Worm (Caenorhabditis elegans): Measurements from ENCODE around the gene best-16.
A peak's percentile ranks its signal among the peaks of the same experiment; 100 is the strongest.

The best-16 gene

DNA sequence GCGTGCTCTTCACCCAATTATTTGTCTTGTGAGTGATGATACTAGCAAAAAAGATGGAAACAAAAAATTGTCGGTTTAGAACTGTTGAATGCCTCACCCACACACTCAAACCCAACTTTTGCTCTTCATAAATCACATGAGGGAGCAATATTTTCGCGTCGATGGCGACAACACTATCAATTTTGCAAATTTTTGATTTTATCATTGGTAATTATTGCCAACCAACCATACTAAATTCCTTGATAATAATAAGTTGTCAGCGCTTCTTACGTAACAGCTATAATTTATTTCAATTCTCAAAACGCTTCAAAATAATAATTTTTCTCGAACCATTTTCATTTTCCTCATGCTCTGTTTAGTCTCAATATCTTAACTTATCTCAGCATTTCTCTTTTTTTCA lies 17.1 kb upstream of the best-16 start:
- TF ChIP-seq pqm-1 (tag; optimal IDR thresholded peaks at IDR 0.05): peak; percentile 27
- peak; percentile 62 for TF ChIP-seq elt-2 (tag; optimal IDR thresholded peaks at IDR 0.05)
- no peak for TF ChIP-seq lin-15B (tag; optimal IDR thresholded peaks at IDR 0.05)
- no peak for TF ChIP-seq ZK546.5 (tag; optimal IDR thresholded peaks at IDR 0.05)

DNA sequence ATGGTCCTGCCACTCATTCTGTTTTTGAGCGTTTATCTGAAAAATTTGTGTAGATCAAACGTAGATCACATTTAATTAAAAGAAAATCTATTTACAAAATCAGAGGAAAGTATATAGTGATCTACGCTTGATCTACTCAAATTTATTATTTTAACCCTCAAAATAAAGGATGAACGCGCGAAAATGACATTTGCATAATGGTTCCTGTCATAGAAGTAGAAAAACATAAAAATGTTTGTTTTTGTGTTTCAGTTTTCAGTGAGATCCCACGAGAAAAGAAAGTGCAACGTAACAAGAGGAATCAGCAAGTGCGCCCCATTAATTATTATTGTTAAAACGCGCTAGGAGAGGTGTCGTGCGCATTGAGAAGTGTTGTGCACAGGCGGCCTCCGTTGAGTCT lies 15.7 kb upstream of the best-16 start:
- TF ChIP-seq ceh-16 (tag; optimal IDR thresholded peaks at IDR 0.05) (no peak), pha-4 (tag; optimal IDR thresholded peaks at IDR 0.05) (no peak), ceh-82 (tag; optimal IDR thresholded peaks at IDR 0.05) (no peak), nhr-67 (tag; optimal IDR thresholded peaks at IDR 0.05) (no peak), fos-1 (tag; optimal IDR thresholded peaks at IDR 0.05) (no peak), nhr-11 (tag; optimal IDR thresholded peaks at IDR 0.05) (no peak), tbx-2 (tag; optimal IDR thresholded peaks at IDR 0.05) (no peak), egl-5 (tag; optimal IDR thresholded peaks at IDR 0.05) (no peak), nhr-76 (tag; optimal IDR thresholded peaks at IDR 0.05) (no peak), R02D3.7 (tag; optimal IDR thresholded peaks at IDR 0.05) (no peak), sea-2 (GFP tag; optimal IDR thresholded peaks at IDR 0.05) (no peak), nfya-1 (tag; optimal IDR thresholded peaks at IDR 0.05; ENCODE audit: insufficient read depth) (no peak), nhr-43 (tag; optimal IDR thresholded peaks at IDR 0.05; ENCODE audit: poor library complexity, severe bottlenecking) (no peak), ztf-11 (tag; optimal IDR thresholded peaks at IDR 0.05) (no peak), aly-2 (tag; optimal IDR thresholded peaks at IDR 0.05) (no peak), ztf-4 (tag; optimal IDR thresholded peaks at IDR 0.05) (no peak)

DNA sequence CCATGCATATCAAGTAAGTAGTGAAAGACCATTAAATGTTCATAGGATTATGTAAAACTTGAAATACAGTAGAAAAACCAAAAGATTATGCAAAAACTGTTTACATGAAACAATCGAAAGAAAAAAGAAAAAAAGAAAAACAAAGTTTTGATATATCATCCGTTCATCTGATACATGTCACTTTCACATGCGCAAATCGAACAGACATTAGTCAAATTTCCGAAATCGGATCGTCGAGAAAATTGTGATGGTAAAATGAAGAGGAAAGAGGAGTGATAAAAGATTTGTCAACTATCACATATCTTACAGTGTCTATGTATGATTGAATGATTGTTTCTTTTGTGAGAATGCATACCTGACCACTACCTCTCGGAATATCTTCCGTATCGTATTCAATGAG lies 13.3 kb upstream of the best-16 start:
- no peak for TF ChIP-seq ama-1 (optimal IDR thresholded peaks at IDR 0.05)
- no peak for TF ChIP-seq snpc-4 (tag; optimal IDR thresholded peaks at IDR 0.05)
- no peak for TF ChIP-seq eor-1 (tag; optimal IDR thresholded peaks at IDR 0.05)
- TF ChIP-seq elt-1 (tag; optimal IDR thresholded peaks at IDR 0.05): no peak
- TF ChIP-seq ceh-28 (tag; optimal IDR thresholded peaks at IDR 0.05): no peak

DNA sequence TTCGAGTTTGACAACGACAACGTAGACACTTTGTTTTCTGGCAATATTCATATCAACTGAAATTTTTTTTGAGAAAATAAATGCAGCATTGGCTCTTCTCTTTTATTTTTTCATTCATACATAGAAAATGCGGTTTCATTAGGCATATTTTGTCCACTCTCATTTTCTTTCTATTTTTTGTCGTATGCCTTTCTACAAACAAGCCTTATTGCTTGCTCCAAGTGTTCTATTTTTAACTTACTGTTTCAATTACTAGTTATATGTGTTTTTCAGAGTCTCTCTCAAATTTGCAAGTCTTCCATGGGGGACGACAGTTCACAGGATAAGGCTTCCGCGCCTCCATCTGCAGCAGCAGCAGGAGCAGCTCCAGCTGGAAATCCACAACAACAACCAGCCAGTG lies 10.3 kb upstream of the best-16 start, which contains the start of gene kcc-1:
kcc-1 (plus strand) TSS at position 301 of the 400 bp plus-strand sequence.
- TF ChIP-seq lin-15B (tag; optimal IDR thresholded peaks at IDR 0.05): no peak
- TF ChIP-seq ama-1 (optimal IDR thresholded peaks at IDR 0.05): no peak
- TF ChIP-seq egl-5 (tag; optimal IDR thresholded peaks at IDR 0.05): no peak
- no peak for TF ChIP-seq lsy-12 (tag; optimal IDR thresholded peaks at IDR 0.05)
- TF ChIP-seq elt-1 (tag; optimal IDR thresholded peaks at IDR 0.05): no peak
- no peak for TF ChIP-seq nhr-23 (tag; optimal IDR thresholded peaks at IDR 0.05)
- TF ChIP-seq ztf-11 (tag; optimal IDR thresholded peaks at IDR 0.05): no peak
- TF ChIP-seq eor-1 (tag; optimal IDR thresholded peaks at IDR 0.05): no peak
- no peak for TF ChIP-seq hmg-11 (tag; optimal IDR thresholded peaks at IDR 0.05)
- no peak for TF ChIP-seq lin-39 (tag; optimal IDR thresholded peaks at IDR 0.05)
- no peak for TF ChIP-seq ZK546.5 (tag; optimal IDR thresholded peaks at IDR 0.05)
- TF ChIP-seq mdl-1 (tag; optimal IDR thresholded peaks at IDR 0.05): no peak

DNA sequence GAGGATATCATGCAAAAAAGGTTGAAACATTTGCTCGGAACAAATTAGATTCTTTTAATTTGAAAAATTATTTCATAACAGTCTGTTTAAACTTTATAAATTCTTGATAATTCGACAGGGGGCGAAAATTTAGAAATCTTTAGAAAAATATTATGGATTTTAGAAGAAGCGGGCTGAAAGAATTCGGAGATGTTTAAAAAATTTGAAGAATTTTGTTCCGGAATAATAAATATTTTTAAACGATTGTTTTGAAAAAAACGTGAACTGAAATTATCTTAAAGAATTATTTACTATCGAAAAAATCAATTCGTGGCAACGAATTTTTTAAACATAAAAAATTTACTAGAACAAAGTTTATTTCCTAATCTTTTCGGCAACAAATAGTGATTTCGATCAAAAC lies 8.1 kb upstream of the best-16 start, which contains the start of gene R13A1.3:
R13A1.3 (plus strand) TSS at position 301 of the 400 bp plus-strand sequence.
- TF ChIP-seq lsy-12 (tag; optimal IDR thresholded peaks at IDR 0.05): no peak
- no peak for TF ChIP-seq lin-39 (tag; optimal IDR thresholded peaks at IDR 0.05)
- no peak for TF ChIP-seq eor-1 (tag; optimal IDR thresholded peaks at IDR 0.05)
- no peak for TF ChIP-seq aly-2 (tag; optimal IDR thresholded peaks at IDR 0.05)
- no peak for TF ChIP-seq R02D3.7 (tag; optimal IDR thresholded peaks at IDR 0.05)
- no peak for TF ChIP-seq fkh-10 (GFP tag; optimal IDR thresholded peaks at IDR 0.05)
- TF ChIP-seq nfya-1 (tag; optimal IDR thresholded peaks at IDR 0.05; ENCODE audit: insufficient read depth): no peak
- no peak for TF ChIP-seq daf-12 (tag; optimal IDR thresholded peaks at IDR 0.05)
- TF ChIP-seq egl-5 (tag; optimal IDR thresholded peaks at IDR 0.05): no peak
- no peak for TF ChIP-seq nhr-23 (tag; optimal IDR thresholded peaks at IDR 0.05)
- no peak for TF ChIP-seq zag-1 (tag; optimal IDR thresholded peaks at IDR 0.05)
- TF ChIP-seq nhr-237 (tag; optimal IDR thresholded peaks at IDR 0.05): no peak
- TF ChIP-seq nhr-67 (tag; optimal IDR thresholded peaks at IDR 0.05): no peak

DNA sequence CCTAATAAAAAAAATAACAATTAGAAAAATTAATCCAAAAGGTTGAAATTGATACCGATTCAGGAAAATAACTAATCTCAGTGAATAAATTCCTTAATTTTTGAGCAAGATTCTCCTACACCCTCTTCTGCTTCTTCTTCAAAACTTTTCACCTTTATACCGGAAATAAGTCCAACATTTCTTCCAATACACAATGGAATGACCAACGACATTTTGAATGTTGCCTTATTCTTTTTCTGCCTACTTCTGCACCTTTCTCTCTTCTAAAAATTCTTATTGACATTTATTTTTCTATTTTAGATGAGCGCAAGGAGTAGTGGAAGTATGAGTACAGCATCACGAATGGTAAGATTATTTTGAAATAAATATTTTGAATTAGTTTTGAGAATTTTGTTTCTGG lies 1.2 kb upstream of the best-16 start, which contains the start of gene unc-8:
unc-8 (plus strand) TSS at position 301 of the 400 bp plus-strand sequence.
- TF ChIP-seq ceh-28 (tag; optimal IDR thresholded peaks at IDR 0.05) (no peak), mdl-1 (tag; optimal IDR thresholded peaks at IDR 0.05) (no peak), eor-1 (tag; optimal IDR thresholded peaks at IDR 0.05) (no peak), zag-1 (tag; optimal IDR thresholded peaks at IDR 0.05) (no peak), unc-62 (GFP tag; optimal IDR thresholded peaks at IDR 0.05) (no peak), nhr-237 (tag; optimal IDR thresholded peaks at IDR 0.05) (no peak), ztf-11 (tag; optimal IDR thresholded peaks at IDR 0.05) (no peak), elt-1 (tag; optimal IDR thresholded peaks at IDR 0.05) (no peak), nhr-67 (tag; optimal IDR thresholded peaks at IDR 0.05) (no peak), jun-1 (tag; optimal IDR thresholded peaks at IDR 0.05) (no peak), nhr-77 (tag; optimal IDR thresholded peaks at IDR 0.05) (no peak), daf-12 (tag; optimal IDR thresholded peaks at IDR 0.05) (no peak), fkh-2 (tag; optimal IDR thresholded peaks at IDR 0.05) (no peak), nfya-1 (tag; optimal IDR thresholded peaks at IDR 0.05; ENCODE audit: insufficient read depth) (no peak), unc-39 (tag; optimal IDR thresholded peaks at IDR 0.05) (no peak), pqm-1 (tag; optimal IDR thresholded peaks at IDR 0.05) (no peak), elt-2 (tag; optimal IDR thresholded peaks at IDR 0.05) (no peak), snpc-4 (tag; optimal IDR thresholded peaks at IDR 0.05) (no peak), skn-1 (tag; optimal IDR thresholded peaks at IDR 0.05) (no peak)
